Fruit fly (Drosophila melanogaster) whole organism, embryonic: ENCODE results near the gene CG7987.
A peak's percentile ranks its signal among the peaks of the same experiment; 100 is the strongest.

Experiments
- Ada2b ChIP-seq: fragments of 200-800 bp; sonication (Bioruptor generic); IDR thresholded peaks from 2 replicates; pipeline ENCODE4 v1.3.6; 2022; ENCODE audit warnings: missing biosample characterization, missing genetic modification characterization
- Atf3 ChIP-seq: fragments of 200-800 bp; sonication (Bioruptor generic); optimal IDR thresholded peaks from 3 replicates; lab custom pipeline; 2016; ENCODE audit warnings: missing biosample characterization, missing genetic modification characterization
- BtbVII ChIP-seq: fragments of 200-800 bp; sonication (Bioruptor generic); optimal IDR thresholded peaks from 3 replicates; lab custom pipeline; 2017; ENCODE audit warnings: missing biosample characterization, mild to moderate bottlenecking, missing genetic modification characterization
- CG10462 ChIP-seq: fragments of 200-800 bp; sonication (Bioruptor generic); optimal IDR thresholded peaks from 2 replicates; lab custom pipeline; 2016; ENCODE audit warnings: missing biosample characterization, missing genetic modification characterization
- CG11085 ChIP-seq: fragments of 200-800 bp; sonication (Bioruptor generic); IDR thresholded peaks from 2 replicates; pipeline ENCODE4 v1.3.6; 2022; ENCODE audit warnings: missing biosample characterization, missing genetic modification characterization
- CG11560 ChIP-seq: fragments of 200-800 bp; sonication (Bioruptor generic); IDR thresholded peaks from 3 replicates; pipeline ENCODE4 v1.3.6; 2022; ENCODE audit warnings: missing biosample characterization, missing genetic modification characterization
- CG11695 ChIP-seq: fragments of 200-800 bp; sonication (Bioruptor generic); IDR thresholded peaks from 3 replicates; pipeline ENCODE4 v1.3.6; 2022; ENCODE audit warnings: missing biosample characterization, missing genetic modification characterization
- CG13624 ChIP-seq: fragments of 200-800 bp; sonication (Bioruptor generic); optimal IDR thresholded peaks from 2 replicates; lab custom pipeline; 2016; ENCODE audit warnings: missing biosample characterization, missing genetic modification characterization
- CG15073 ChIP-seq: fragments of 200-800 bp; sonication (Bioruptor generic); optimal IDR thresholded peaks from 2 replicates; lab custom pipeline; 2016; ENCODE audit warnings: missing biosample characterization, missing genetic modification characterization
- CG1603 ChIP-seq: fragments of 200-800 bp; sonication (Bioruptor generic); optimal IDR thresholded peaks from 2 replicates; lab custom pipeline; 2019; ENCODE audit warnings: missing biosample characterization, mild to moderate bottlenecking, missing genetic modification characterization, moderate library complexity
- CG1647 ChIP-seq: fragments of 200-800 bp; sonication (Bioruptor generic); optimal IDR thresholded peaks from 3 replicates; lab custom pipeline; 2016; ENCODE audit warnings: missing biosample characterization, missing genetic modification characterization
- CG17359 ChIP-seq: fragments of 200-800 bp; sonication (Bioruptor generic); optimal IDR thresholded peaks from 3 replicates; lab custom pipeline; 2018; ENCODE audit warnings: missing biosample characterization, mild to moderate bottlenecking, missing genetic modification characterization, moderate library complexity
- CG18764 ChIP-seq: fragments of 200-800 bp; sonication (Bioruptor generic); optimal IDR thresholded peaks from 3 replicates; lab custom pipeline; 2016; ENCODE audit warnings: missing biosample characterization, missing genetic modification characterization
- CG30431 ChIP-seq: fragments of 200-800 bp; sonication (Bioruptor generic); optimal IDR thresholded peaks from 2 replicates; lab custom pipeline; 2017; ENCODE audit warnings: missing biosample characterization, missing genetic modification characterization
- CG5953 ChIP-seq: fragments of 200-800 bp; sonication (Bioruptor generic); IDR thresholded peaks from 2 replicates; pipeline ENCODE4 v1.3.6; 2022; ENCODE audit warnings: missing biosample characterization, missing genetic modification characterization
- CG7271 ChIP-seq: fragments of 200-800 bp; sonication (Bioruptor generic); optimal IDR thresholded peaks from 2 replicates; lab custom pipeline; 2018; ENCODE audit warnings: missing biosample characterization, mild to moderate bottlenecking, missing genetic modification characterization, moderate library complexity
- CG7987 ChIP-seq: fragments of 200-800 bp; sonication (Bioruptor generic); optimal IDR thresholded peaks from 2 replicates; lab custom pipeline; 2018; ENCODE audit warnings: missing biosample characterization, mild to moderate bottlenecking, missing genetic modification characterization, moderate library complexity
- CG8765 ChIP-seq: fragments of 200-800 bp; sonication (Bioruptor generic); IDR thresholded peaks from 2 replicates; pipeline ENCODE4 v1.3.6; 2022; ENCODE audit warnings: missing biosample characterization, missing genetic modification characterization
- Doc3 ChIP-seq: fragments of 200-800 bp; sonication (Bioruptor generic); IDR thresholded peaks from 3 replicates; pipeline ENCODE4 v1.3.6; 2022; ENCODE audit warnings: missing biosample characterization, missing genetic modification characterization; ENCODE audit not compliant: partially characterized antibody
- Lhr ChIP-seq: fragments of 200-800 bp; sonication (Bioruptor generic); optimal IDR thresholded peaks from 3 replicates; lab custom pipeline; 2017; ENCODE audit warnings: mild to moderate bottlenecking, missing biosample characterization, missing genetic modification reagents, missing genetic modification characterization
- Mad ChIP-seq: fragments of 200-800 bp; sonication (Bioruptor generic); optimal IDR thresholded peaks from 2 replicates; lab custom pipeline; 2016; ENCODE audit warnings: missing biosample characterization, missing genetic modification characterization
- Nf-YB ChIP-seq: fragments of 200-800 bp; sonication (Bioruptor generic); optimal IDR thresholded peaks from 3 replicates; lab custom pipeline; 2019; ENCODE audit warnings: missing biosample characterization, mild to moderate bottlenecking, missing genetic modification characterization, moderate library complexity
- Oli ChIP-seq: fragments of 200-800 bp; sonication (Bioruptor generic); optimal IDR thresholded peaks from 2 replicates; lab custom pipeline; 2018; ENCODE audit warnings: missing biosample characterization, mild to moderate bottlenecking, missing genetic modification characterization, moderate library complexity
- Six4 ChIP-seq: fragments of 200-800 bp; sonication (Bioruptor generic); optimal IDR thresholded peaks from 2 replicates; lab custom pipeline; 2016; ENCODE audit warnings: missing biosample characterization, missing genetic modification characterization
- Ssrp ChIP-seq: fragments of 200-800 bp; sonication (Bioruptor generic); optimal IDR thresholded peaks from 2 replicates; lab custom pipeline; 2018; ENCODE audit warnings: missing biosample characterization, mild to moderate bottlenecking, missing genetic modification characterization, moderate library complexity
- aop ChIP-seq: fragments of 200-800 bp; sonication (Bioruptor generic); IDR thresholded peaks from 2 replicates; pipeline ENCODE4 v1.3.6; 2022; ENCODE audit warnings: missing biosample characterization, missing genetic modification characterization
- ash1 ChIP-seq: fragments of 200-800 bp; sonication (Bioruptor generic); optimal IDR thresholded peaks from 2 replicates; lab custom pipeline; 2018; ENCODE audit warnings: missing biosample characterization, mild to moderate bottlenecking, missing genetic modification characterization
- bab2 ChIP-seq: fragments of 200-800 bp; sonication (Bioruptor generic); optimal IDR thresholded peaks from 2 replicates; lab custom pipeline; 2016; ENCODE audit warnings: missing biosample characterization, missing genetic modification characterization
- bbx ChIP-seq: fragments of 200-800 bp; sonication (Bioruptor generic); IDR thresholded peaks from 2 replicates; pipeline ENCODE4 v1.3.6; 2022; ENCODE audit warnings: missing biosample characterization, missing genetic modification characterization; ENCODE audit not compliant: partially characterized antibody
- chif ChIP-seq, 2 experiments: fragments of 200-800 bp; sonication (Bioruptor generic); optimal IDR thresholded peaks; 3 replicates each; lab custom pipeline; 2016; ENCODE audit warnings: missing biosample characterization in 2 of 2, missing genetic modification characterization in 2 of 2
- da ChIP-seq: fragments of 200-800 bp; sonication (Bioruptor generic); optimal IDR thresholded peaks from 2 replicates; lab custom pipeline; 2016; ENCODE audit warnings: missing biosample characterization, missing genetic modification characterization
- dati ChIP-seq: fragments of 200-800 bp; sonication (Bioruptor generic); IDR thresholded peaks from 2 replicates; pipeline ENCODE4 v1.3.6; 2022; ENCODE audit warnings: missing biosample characterization, missing genetic modification characterization
- eve ChIP-seq, 2 experiments: fragments of >200 bp; optimal IDR thresholded peaks; 2 replicates each; lab custom pipeline; 2017; ENCODE audit warnings: missing biosample characterization in 2 of 2, missing genetic modification characterization in 2 of 2
- ewg ChIP-seq: fragments of 200-800 bp; sonication (Bioruptor generic); optimal IDR thresholded peaks from 3 replicates; lab custom pipeline; 2017; ENCODE audit warnings: mild to moderate bottlenecking, missing biosample characterization, missing genetic modification reagents, missing genetic modification characterization
- gcm2 ChIP-seq: fragments of 200-800 bp; sonication (Bioruptor generic); optimal IDR thresholded peaks from 2 replicates; lab custom pipeline; 2016; ENCODE audit warnings: missing biosample characterization, missing genetic modification characterization
- gsb ChIP-seq: fragments of 200-800 bp; sonication (Bioruptor generic); IDR thresholded peaks from 2 replicates; pipeline ENCODE4 v1.3.6; 2022; ENCODE audit warnings: missing biosample characterization, missing genetic modification characterization
- gsb-n ChIP-seq: fragments of 200-800 bp; sonication (Bioruptor generic); optimal IDR thresholded peaks from 3 replicates; lab custom pipeline; 2018; ENCODE audit warnings: missing biosample characterization, mild to moderate bottlenecking, missing genetic modification characterization
- hth ChIP-seq: fragments of >200 bp; optimal IDR thresholded peaks from 2 replicates; lab custom pipeline; 2017; ENCODE audit warnings: inconsistent platforms
- oc ChIP-seq: fragments of 200-800 bp; sonication (Bioruptor generic); optimal IDR thresholded peaks from 2 replicates; lab custom pipeline; 2018; ENCODE audit warnings: missing biosample characterization, mild to moderate bottlenecking, missing genetic modification characterization, moderate library complexity
- ro ChIP-seq: fragments of 200-800 bp; sonication (Bioruptor generic); IDR thresholded peaks from 2 replicates; pipeline ENCODE4 v1.3.6; 2022; ENCODE audit warnings: missing biosample characterization, missing genetic modification characterization
- run ChIP-seq: fragments of 200-800 bp; sonication (Bioruptor generic); optimal IDR thresholded peaks from 3 replicates; lab custom pipeline; 2018; ENCODE audit warnings: missing biosample characterization, mild to moderate bottlenecking, missing genetic modification characterization
- sima ChIP-seq: fragments of 200-800 bp; sonication (Bioruptor generic); optimal IDR thresholded peaks from 2 replicates; lab custom pipeline; 2016; ENCODE audit warnings: missing biosample characterization, missing genetic modification characterization
- sqz ChIP-seq: fragments of 200-800 bp; sonication (Bioruptor generic); optimal IDR thresholded peaks from 3 replicates; lab custom pipeline; 2018; ENCODE audit warnings: missing biosample characterization, mild to moderate bottlenecking, missing genetic modification characterization
- stc ChIP-seq: fragments of 200-800 bp; sonication (Bioruptor generic); IDR thresholded peaks from 2 replicates; pipeline ENCODE4 v1.3.6; 2022; ENCODE audit warnings: missing biosample characterization, missing genetic modification characterization
- stwl ChIP-seq: fragments of 200-800 bp; sonication (Bioruptor generic); optimal IDR thresholded peaks from 3 replicates; lab custom pipeline; 2018; ENCODE audit warnings: missing biosample characterization, mild to moderate bottlenecking, missing genetic modification characterization, moderate library complexity
- tgo ChIP-seq: fragments of 200-800 bp; sonication (Bioruptor generic); IDR thresholded peaks from 3 replicates; pipeline ENCODE4 v1.3.6; 2022; ENCODE audit warnings: missing biosample characterization, missing genetic modification characterization
- tin ChIP-seq: fragments of 200-800 bp; sonication (Bioruptor generic); optimal IDR thresholded peaks from 3 replicates; lab custom pipeline; 2016; ENCODE audit warnings: missing biosample characterization, missing genetic modification characterization
- tll ChIP-seq, 2 experiments: fragments of 200-800 bp in 1 of 2; fragments of >200 bp in 1 of 2; sonication (Bioruptor generic) in 1 of 2; optimal IDR thresholded peaks; 2 replicates each; lab custom pipeline; 2017 to 2019; ENCODE audit warnings: missing biosample characterization in 2 of 2, missing genetic modification characterization in 2 of 2, mild to moderate bottlenecking in 1 of 2, moderate library complexity in 1 of 2
- tx ChIP-seq: fragments of 200-800 bp; sonication (Bioruptor generic); optimal IDR thresholded peaks from 2 replicates; lab custom pipeline; 2016; ENCODE audit warnings: missing biosample characterization, missing genetic modification characterization
- vfl ChIP-seq: fragments of 200-800 bp; sonication (Bioruptor generic); optimal IDR thresholded peaks from 2 replicates; lab custom pipeline; 2016; ENCODE audit warnings: missing biosample characterization, missing genetic modification characterization

CG7987 gene

DNA sequence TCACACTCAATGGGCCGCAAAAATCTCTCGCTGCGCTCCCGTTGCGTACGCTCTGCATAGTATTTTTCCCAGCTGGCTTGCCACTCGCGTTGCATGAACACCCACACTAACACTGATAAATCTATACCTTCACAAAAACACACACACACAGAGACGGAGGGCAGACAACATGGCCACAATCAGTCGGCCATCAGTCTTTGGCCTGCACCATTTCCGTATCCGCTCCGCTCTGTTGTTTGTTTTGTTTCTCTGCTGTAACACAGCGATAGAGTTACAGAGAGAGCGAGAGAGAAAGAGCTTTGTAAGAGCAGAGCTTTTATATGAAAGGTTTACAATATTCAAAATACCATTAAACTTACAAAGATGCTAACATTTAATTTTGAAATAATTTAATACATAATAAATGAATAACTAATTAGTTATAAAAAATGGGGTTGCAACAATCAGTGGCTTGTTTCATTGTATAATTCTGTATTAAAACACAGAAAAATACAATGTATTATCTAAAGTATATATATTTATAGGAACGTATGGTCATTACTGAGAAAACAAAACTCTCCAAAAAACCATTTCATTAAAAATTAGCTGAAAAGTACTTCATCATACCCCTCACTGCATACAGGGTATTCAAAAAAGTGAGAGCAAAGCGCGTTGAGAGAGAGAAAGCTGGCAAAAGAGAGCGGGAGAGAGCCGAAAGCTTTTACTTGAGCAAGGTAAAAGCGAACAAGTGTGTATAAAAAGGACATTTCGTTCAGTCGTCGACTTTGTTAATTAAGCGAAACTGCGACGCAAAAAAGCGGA lies 33.4 kb upstream of the CG7987 start, which contains the start of gene CG14853 (continued):
- TF ChIP-seq stc (GFP tag; lab: Robert Waterston, UW) = peak; percentile 76
- no peak for TF ChIP-seq bbx (GFP tag; lab: Robert Waterston, UW)
- no peak for TF ChIP-seq CG1647 (GFP tag; lab: Kevin White, UChicago)
- TF ChIP-seq sima (GFP tag; lab: Kevin White, UChicago) = no peak
- no peak for TF ChIP-seq bab2 (GFP tag; lab: Kevin White, UChicago)
- peak; percentile 44 for TF ChIP-seq Six4 (GFP tag; lab: Kevin White, UChicago)
- TF ChIP-seq tin (GFP tag; lab: Kevin White, UChicago) = peak; percentile 32
- TF ChIP-seq CG8765 (GFP tag; lab: Robert Waterston, UW) = no peak
- TF ChIP-seq eve (GFP tag; optimal IDR thresholded peaks at IDR 0.05; lab: Kevin White, UChicago) = peak in 1 of 2 experiments; percentile 68
- TF ChIP-seq aop (GFP tag; lab: Robert Waterston, UW) = peak; percentile 49; the same call in 1 of the 2 replicates
- TF ChIP-seq Oli (tag; lab: Kevin White, UChicago) = peak; percentile 90
- peak; percentile 51 for TF ChIP-seq gsb (GFP tag; lab: Robert Waterston, UW)
- peak; percentile 22 for TF ChIP-seq Lhr
- TF ChIP-seq CG13624 = no peak
- peak; percentile 50 for TF ChIP-seq sqz (GFP tag; lab: Kevin White, UChicago)
- peak; percentile 29 for TF ChIP-seq gsb-n (tag; lab: Kevin White, UChicago)
- TF ChIP-seq tgo = peak; percentile 71; the same call in 2 of the 3 replicates
- peak; percentile 40 for TF ChIP-seq run (tag; lab: Kevin White, UChicago)
- TF ChIP-seq CG18764 (GFP tag; lab: Kevin White, UChicago) = peak; percentile 2
- peak; percentile 43 for TF ChIP-seq dati (GFP tag; lab: Robert Waterston, UW)
- TF ChIP-seq tll (GFP tag; optimal IDR thresholded peaks at IDR 0.05; lab: Kevin White, UChicago) = no peak
- no peak for TF ChIP-seq hth (lab: Kevin White, UChicago)
- TF ChIP-seq Ada2b (GFP tag; lab: Robert Waterston, UW) = peak; percentile 53; the same call in 1 of the 2 replicates
- no peak for TF ChIP-seq da (GFP tag; lab: Kevin White, UChicago)
- no peak for TF ChIP-seq vfl (GFP tag; lab: Kevin White, UChicago)
- no peak for TF ChIP-seq CG11560 (tag; lab: Robert Waterston, UW)
- TF ChIP-seq BtbVII (GFP tag; lab: Kevin White, UChicago) = peak; percentile 62
- TF ChIP-seq CG17359 = peak; percentile 84
- peak; percentile 87 for TF ChIP-seq CG7987 (GFP tag; lab: Kevin White, UChicago)
- no peak for TF ChIP-seq CG15073
- peak; percentile 70 for TF ChIP-seq CG1603 (tag; lab: Kevin White, UChicago)
- TF ChIP-seq CG10462 (GFP tag; lab: Kevin White, UChicago) = peak; percentile 84
- TF ChIP-seq tx (GFP tag; lab: Kevin White, UChicago) = no peak
- TF ChIP-seq gcm2 (GFP tag; lab: Kevin White, UChicago) = no peak
- TF ChIP-seq Mad (GFP tag; lab: Kevin White, UChicago) = no peak
- TF ChIP-seq Ssrp (tag; lab: Kevin White, UChicago) = peak; percentile 92
- peak; percentile 56 for TF ChIP-seq CG30431 (GFP tag; lab: Kevin White, UChicago)
- TF ChIP-seq CG11695 = peak; percentile 72
- TF ChIP-seq chif (GFP tag; optimal IDR thresholded peaks at IDR 0.05; lab: Kevin White, UChicago) = peak; percentile 4 to 14
- TF ChIP-seq stwl (tag; lab: Kevin White, UChicago) = no peak
- peak; percentile 73 for TF ChIP-seq Nf-YB (GFP tag; lab: Kevin White, UChicago)
- TF ChIP-seq ash1 (GFP tag; lab: Kevin White, UChicago) = no peak
- TF ChIP-seq oc (tag; lab: Kevin White, UChicago) = peak; percentile 89
- TF ChIP-seq Doc3 (GFP tag; lab: Robert Waterston, UW) = no peak
- peak; percentile 87 for TF ChIP-seq ewg (GFP tag; lab: Kevin White, UChicago)
- TF ChIP-seq CG7271 (tag; lab: Kevin White, UChicago) = peak; percentile 48
- TF ChIP-seq CG5953 (GFP tag; lab: Robert Waterston, UW) = peak; percentile 80
- TF ChIP-seq ro = peak; percentile 68
- TF ChIP-seq CG11085 = peak; percentile 14; the same call in 1 of the 2 replicates
- no peak for TF ChIP-seq Atf3 (GFP tag; lab: Kevin White, UChicago)
